Fruit fly (Drosophila melanogaster) whole organism, embryonic: ENCODE results near the gene Tim17a1.

Experiments used
- Abd-B ChIP-seq: fragments of 200-800 bp; sonication (Bioruptor generic); optimal IDR thresholded peaks from 2 replicates; lab custom pipeline; 2018; ENCODE audit warnings: missing biosample characterization, mild to moderate bottlenecking, missing genetic modification characterization, moderate library complexity
- Ada2b ChIP-seq: fragments of 200-800 bp; sonication (Bioruptor generic); IDR thresholded peaks from 2 replicates; pipeline ENCODE4 v1.3.6; 2022; ENCODE audit warnings: missing biosample characterization, missing genetic modification characterization
- CG10147 ChIP-seq: fragments of 200-800 bp; sonication (Bioruptor generic); optimal IDR thresholded peaks from 2 replicates; lab custom pipeline; 2019; ENCODE audit warnings: missing biosample characterization, mild to moderate bottlenecking, missing genetic modification characterization, moderate library complexity
- CG10462 ChIP-seq: fragments of 200-800 bp; sonication (Bioruptor generic); optimal IDR thresholded peaks from 2 replicates; lab custom pipeline; 2016; ENCODE audit warnings: missing biosample characterization, missing genetic modification characterization
- CG13775 ChIP-seq: fragments of 200-800 bp; sonication (Bioruptor generic); optimal IDR thresholded peaks from 3 replicates; lab custom pipeline; 2017; ENCODE audit warnings: missing biosample characterization, mild to moderate bottlenecking, missing genetic modification characterization
- CG15479 ChIP-seq: fragments of 200-800 bp; sonication (Bioruptor generic); optimal IDR thresholded peaks from 3 replicates; lab custom pipeline; 2019; ENCODE audit warnings: missing biosample characterization, mild to moderate bottlenecking, missing genetic modification characterization, moderate library complexity
- CG15696 ChIP-seq: fragments of 200-800 bp; sonication (Bioruptor generic); optimal IDR thresholded peaks from 2 replicates; lab custom pipeline; 2019; ENCODE audit warnings: missing biosample characterization, mild to moderate bottlenecking, missing genetic modification characterization, moderate library complexity
- CG17186 ChIP-seq: fragments of 200-800 bp; sonication (Bioruptor generic); optimal IDR thresholded peaks from 3 replicates; lab custom pipeline; 2017; ENCODE audit warnings: missing biosample characterization, missing genetic modification reagents, missing genetic modification characterization
- CG18476 ChIP-seq: fragments of 200-800 bp; sonication (Bioruptor generic); optimal IDR thresholded peaks from 2 replicates; lab custom pipeline; 2016; ENCODE audit warnings: missing biosample characterization, mild to moderate bottlenecking, missing genetic modification characterization
- CG18764 ChIP-seq: fragments of 200-800 bp; sonication (Bioruptor generic); optimal IDR thresholded peaks from 3 replicates; lab custom pipeline; 2016; ENCODE audit warnings: missing biosample characterization, missing genetic modification characterization
- CG2202 ChIP-seq: fragments of 200-800 bp; sonication (Bioruptor generic); optimal IDR thresholded peaks from 2 replicates; lab custom pipeline; 2018; ENCODE audit warnings: missing biosample characterization, mild to moderate bottlenecking, missing genetic modification characterization
- CG30020 ChIP-seq: fragments of 200-800 bp; optimal IDR thresholded peaks from 2 replicates; lab custom pipeline; 2019; ENCODE audit warnings: missing biosample characterization, mild to moderate bottlenecking, missing genetic modification characterization, moderate library complexity
- CG4404 ChIP-seq: fragments of 200-800 bp; sonication (Bioruptor generic); IDR thresholded peaks from 2 replicates; pipeline ENCODE4 v1.3.6; 2022; ENCODE audit warnings: missing biosample characterization, missing genetic modification characterization
- D ChIP-seq, 2 experiments: fragments of 200-800 bp in 1 of 2; fragments of >200 bp in 1 of 2; sonication (Bioruptor generic) in 1 of 2; optimal IDR thresholded peaks; 2 replicates in 1 of 2; 3 replicates in 1 of 2; lab custom pipeline; 2017; ENCODE audit warnings: mild to moderate bottlenecking in 1 of 2, missing biosample characterization in 1 of 2, missing genetic modification characterization in 1 of 2, missing genetic modification reagents in 1 of 2
- Drgx ChIP-seq: fragments of 200-800 bp; sonication (Bioruptor generic); IDR thresholded peaks from 2 replicates; pipeline ENCODE4 v1.3.6; 2022; ENCODE audit warnings: missing biosample characterization, missing genetic modification characterization
- E2f1 ChIP-seq: fragments of 200-800 bp; sonication (Bioruptor generic); IDR thresholded peaks from 2 replicates; pipeline ENCODE4 v1.3.6; 2022; ENCODE audit warnings: missing biosample characterization, missing genetic modification characterization
- E2f2 ChIP-seq: fragments of 200-800 bp; sonication (Bioruptor generic); IDR thresholded peaks from 2 replicates; pipeline ENCODE4 v1.3.6; 2022; ENCODE audit warnings: missing biosample characterization, missing genetic modification characterization
- GATAe ChIP-seq: fragments of 200-800 bp; sonication (Bioruptor generic); conservative IDR thresholded peaks from 2 replicates; pipeline ENCODE4 v1.3.6; 2022; ENCODE audit warnings: missing biosample characterization, missing genetic modification characterization
- HLH3B ChIP-seq: fragments of 200-800 bp; sonication (Bioruptor generic); IDR thresholded peaks from 2 replicates; pipeline ENCODE4 v1.3.6; 2022; ENCODE audit warnings: missing biosample characterization, missing genetic modification characterization
- HmgD ChIP-seq: fragments of 200-800 bp; sonication (Bioruptor generic); optimal IDR thresholded peaks from 3 replicates; lab custom pipeline; 2016; ENCODE audit warnings: missing biosample characterization, missing genetic modification characterization
- Hsf ChIP-seq: fragments of 200-800 bp; sonication (Bioruptor generic); optimal IDR thresholded peaks from 3 replicates; lab custom pipeline; 2016; ENCODE audit warnings: missing biosample characterization, missing genetic modification characterization
- Lhr ChIP-seq: fragments of 200-800 bp; sonication (Bioruptor generic); optimal IDR thresholded peaks from 3 replicates; lab custom pipeline; 2017; ENCODE audit warnings: mild to moderate bottlenecking, missing biosample characterization, missing genetic modification reagents, missing genetic modification characterization
- Oli ChIP-seq: fragments of 200-800 bp; sonication (Bioruptor generic); optimal IDR thresholded peaks from 2 replicates; lab custom pipeline; 2018; ENCODE audit warnings: missing biosample characterization, mild to moderate bottlenecking, missing genetic modification characterization, moderate library complexity
- Rfx ChIP-seq: fragments of 200-800 bp; sonication (Bioruptor generic); IDR thresholded peaks from 2 replicates; pipeline ENCODE4 v1.3.6; 2022; ENCODE audit warnings: missing biosample characterization, missing genetic modification characterization
- ac ChIP-seq: fragments of 200-800 bp; sonication (Bioruptor generic); optimal IDR thresholded peaks from 3 replicates; lab custom pipeline; 2017; ENCODE audit warnings: missing biosample characterization, mild to moderate bottlenecking, missing genetic modification characterization
- ash1 ChIP-seq: fragments of 200-800 bp; sonication (Bioruptor generic); optimal IDR thresholded peaks from 2 replicates; lab custom pipeline; 2018; ENCODE audit warnings: missing biosample characterization, mild to moderate bottlenecking, missing genetic modification characterization
- bowl ChIP-seq: fragments of 200-800 bp; sonication (Bioruptor generic); IDR thresholded peaks from 2 replicates; pipeline ENCODE4 v1.3.6; 2022; ENCODE audit warnings: missing biosample characterization, missing genetic modification characterization
- br ChIP-seq: fragments of >200 bp; optimal IDR thresholded peaks from 2 replicates; lab custom pipeline; 2017
- chif ChIP-seq, 2 experiments: fragments of 200-800 bp; sonication (Bioruptor generic); optimal IDR thresholded peaks; 3 replicates each; lab custom pipeline; 2016; ENCODE audit warnings: missing biosample characterization in 2 of 2, missing genetic modification characterization in 2 of 2
- emc ChIP-seq: fragments of 200-800 bp; sonication (Bioruptor generic); optimal IDR thresholded peaks from 2 replicates; lab custom pipeline; 2016; ENCODE audit warnings: missing biosample characterization, missing genetic modification characterization
- exex ChIP-seq: fragments of 200-800 bp; sonication (Bioruptor generic); optimal IDR thresholded peaks from 4 replicates; lab custom pipeline; 2018; ENCODE audit warnings: missing biosample characterization, mild to moderate bottlenecking, missing genetic modification characterization, moderate library complexity
- fd102C ChIP-seq: fragments of 200-800 bp; sonication (Bioruptor generic); optimal IDR thresholded peaks from 2 replicates; lab custom pipeline; 2018; ENCODE audit warnings: missing biosample characterization, mild to moderate bottlenecking, missing genetic modification characterization, moderate library complexity
- grn ChIP-seq: fragments of 200-800 bp; sonication (Bioruptor generic); optimal IDR thresholded peaks from 3 replicates; lab custom pipeline; 2017; ENCODE audit warnings: missing biosample characterization, missing genetic modification characterization
- gsb ChIP-seq: fragments of 200-800 bp; sonication (Bioruptor generic); IDR thresholded peaks from 2 replicates; pipeline ENCODE4 v1.3.6; 2022; ENCODE audit warnings: missing biosample characterization, missing genetic modification characterization
- jing ChIP-seq: fragments of 200-800 bp; sonication (Bioruptor generic); optimal IDR thresholded peaks from 2 replicates; lab custom pipeline; 2018; ENCODE audit warnings: missing biosample characterization, mild to moderate bottlenecking, missing genetic modification characterization
- nerfin-2 ChIP-seq: fragments of 200-800 bp; sonication (Bioruptor generic); IDR thresholded peaks from 2 replicates; pipeline ENCODE4 v1.3.6; 2022; ENCODE audit warnings: missing biosample characterization, missing genetic modification characterization; ENCODE audit not compliant: partially characterized antibody
- org-1 ChIP-seq: fragments of 200-800 bp; sonication (Bioruptor generic); optimal IDR thresholded peaks from 2 replicates; lab custom pipeline; 2017; ENCODE audit warnings: missing biosample characterization, missing genetic modification characterization
- pros ChIP-seq: fragments of 200-800 bp; sonication (Bioruptor generic); optimal IDR thresholded peaks from 3 replicates; lab custom pipeline; 2019; ENCODE audit warnings: missing biosample characterization, mild to moderate bottlenecking, missing genetic modification characterization, moderate library complexity
- run ChIP-seq: fragments of 200-800 bp; sonication (Bioruptor generic); optimal IDR thresholded peaks from 3 replicates; lab custom pipeline; 2018; ENCODE audit warnings: missing biosample characterization, mild to moderate bottlenecking, missing genetic modification characterization
- shn ChIP-seq: fragments of 200-800 bp; sonication (Bioruptor generic); optimal IDR thresholded peaks from 3 replicates; lab custom pipeline; 2016; ENCODE audit warnings: missing biosample characterization, missing genetic modification characterization
- ssp ChIP-seq: fragments of 200-800 bp; sonication (Bioruptor generic); IDR thresholded peaks from 2 replicates; pipeline ENCODE4 v1.3.6; 2022; ENCODE audit warnings: missing biosample characterization, missing genetic modification characterization
- sug ChIP-seq: fragments of 200-800 bp; optimal IDR thresholded peaks from 2 replicates; lab custom pipeline; 2019; ENCODE audit warnings: missing biosample characterization, mild to moderate bottlenecking, missing genetic modification characterization, moderate library complexity
- zen ChIP-seq: fragments of 200-800 bp; sonication (Bioruptor generic); optimal IDR thresholded peaks from 3 replicates; lab custom pipeline; 2018; ENCODE audit warnings: missing biosample characterization, mild to moderate bottlenecking, missing genetic modification characterization, moderate library complexity

The Tim17a1 gene

DNA sequence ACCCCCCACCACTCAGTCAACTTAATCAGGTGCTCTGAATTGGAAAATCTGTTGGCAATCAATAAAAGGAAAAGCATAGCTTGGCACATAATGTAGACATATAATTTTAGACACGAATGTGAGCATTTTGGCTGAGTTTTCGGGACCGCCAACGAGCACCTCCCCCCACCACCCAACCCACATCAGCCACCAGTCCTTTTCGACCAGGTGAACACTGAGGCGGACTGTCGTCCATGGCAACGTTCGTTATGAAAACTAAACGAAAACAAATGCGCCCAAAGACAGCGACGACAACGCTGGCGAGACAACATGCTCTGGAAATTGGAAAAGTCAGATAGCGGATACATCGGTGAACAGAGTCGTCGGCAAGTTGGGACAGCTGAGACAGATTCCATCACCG, 18.6 kb upstream of the Tim17a1 start, which contains the start of gene GstD11:
TSS of gene GstD11 (plus strand) at position 301 of the 400 bp plus-strand sequence.
- TF ChIP-seq CG2202 (tag; lab: Kevin White, UChicago) (no peak), chif (GFP tag; optimal IDR thresholded peaks at IDR 0.05; lab: Kevin White, UChicago) (no peak), CG13775 (GFP tag; lab: Kevin White, UChicago) (no peak), ac (GFP tag; lab: Kevin White, UChicago) (no peak)

DNA sequence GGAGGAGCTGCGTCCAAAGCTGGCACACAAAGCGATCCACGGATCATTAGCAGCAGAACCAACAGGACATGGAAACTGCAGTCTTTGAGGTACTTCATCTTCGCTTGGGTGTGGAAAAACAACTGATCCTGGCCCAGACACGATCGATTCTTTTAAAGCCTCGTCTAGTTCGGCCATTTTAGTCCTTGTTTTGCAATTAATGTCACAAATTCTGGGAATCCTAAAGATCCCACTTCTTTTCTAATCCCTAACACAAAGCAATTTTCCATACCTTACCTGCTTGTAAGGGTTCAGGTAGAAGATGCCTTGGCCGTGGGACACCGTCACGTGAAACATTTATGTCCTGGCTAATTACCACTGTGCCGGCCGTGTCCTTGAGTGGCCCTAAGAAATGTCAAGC, 18.1 kb upstream of the Tim17a1 start, which contains the start of gene CG10035:
TSS of gene CG10035 (minus strand) at position 129 of the 400 bp plus-strand sequence.
- TF ChIP-seq CG10147 (GFP tag; lab: Kevin White, UChicago) (no peak), pros (GFP tag; lab: Kevin White, UChicago) (peak; percentile 12), zen (tag; lab: Kevin White, UChicago) (peak; percentile 98), D (optimal IDR thresholded peaks at IDR 0.05; lab: Kevin White, UChicago) (peak; percentile 55), D (GFP tag; optimal IDR thresholded peaks at IDR 0.05; lab: Kevin White, UChicago) (no peak), CG15479 (GFP tag; lab: Kevin White, UChicago) (peak; percentile 20)

DNA sequence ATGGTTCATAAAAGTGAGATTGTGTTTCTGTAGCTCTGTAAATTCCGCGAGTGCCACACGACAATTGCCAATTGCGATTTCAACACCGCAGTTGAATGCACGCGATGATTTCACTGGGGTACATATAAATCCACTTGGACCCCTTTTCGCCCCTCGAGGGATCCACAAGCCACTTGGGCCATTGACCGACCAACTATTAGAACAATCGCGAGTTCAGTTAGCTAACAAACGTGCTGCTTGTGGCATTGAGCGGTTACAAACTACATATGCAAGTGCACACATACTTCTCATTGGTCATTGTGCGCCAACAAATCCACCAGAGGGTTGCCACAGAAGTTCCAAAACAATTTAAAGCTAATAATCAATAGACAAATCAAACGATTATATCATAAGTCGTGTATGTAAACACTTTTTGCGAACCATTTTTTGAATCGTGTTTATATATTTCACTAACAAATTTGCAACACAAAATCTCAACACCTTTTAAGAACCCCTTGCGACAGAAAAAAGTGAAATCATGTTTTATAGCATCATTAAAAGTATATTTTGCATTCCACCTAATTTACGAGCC, 16.7 kb upstream of the Tim17a1 start:
- peak; percentile 79 for TF ChIP-seq CG18476 (GFP tag; lab: Kevin White, UChicago)
- no peak for TF ChIP-seq CG30020
- TF ChIP-seq Rfx (GFP tag; lab: Robert Waterston, UW) = no peak
- peak; percentile 55 for TF ChIP-seq Drgx (GFP tag; lab: Robert Waterston, UW)
- no peak for TF ChIP-seq org-1 (GFP tag; lab: Kevin White, UChicago)
- no peak for TF ChIP-seq jing (GFP tag; lab: Kevin White, UChicago)
- no peak for TF ChIP-seq fd102C
- TF ChIP-seq shn (GFP tag; lab: Kevin White, UChicago) = no peak
- no peak for TF ChIP-seq Ada2b (GFP tag; lab: Robert Waterston, UW)
- no peak for TF ChIP-seq gsb
- TF ChIP-seq nerfin-2 = no peak

DNA sequence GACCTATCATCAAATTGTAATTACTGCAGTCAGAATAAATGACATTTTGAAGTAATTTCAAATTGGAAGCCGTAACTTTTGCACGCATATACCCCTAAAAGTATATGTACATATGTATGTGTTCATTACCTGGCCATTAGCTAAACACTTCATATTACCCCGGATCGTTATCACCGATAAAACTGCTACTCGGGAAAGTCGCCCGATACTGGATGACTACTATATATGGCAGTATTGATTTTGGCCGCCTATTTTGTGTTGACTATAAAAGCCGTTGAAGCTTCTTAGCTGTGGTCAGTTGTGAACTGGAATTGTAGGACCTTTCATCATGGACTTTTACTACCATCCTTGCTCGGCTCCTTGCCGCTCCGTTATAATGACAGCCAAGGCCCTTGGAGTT, 15.2 kb upstream of the Tim17a1 start, which contains the start of gene GstD8:
TSS of gene GstD8 (plus strand) at position 301 of the 400 bp plus-strand sequence.
- TF ChIP-seq emc (no peak), zen (tag; lab: Kevin White, UChicago) (peak; percentile 56)

DNA sequence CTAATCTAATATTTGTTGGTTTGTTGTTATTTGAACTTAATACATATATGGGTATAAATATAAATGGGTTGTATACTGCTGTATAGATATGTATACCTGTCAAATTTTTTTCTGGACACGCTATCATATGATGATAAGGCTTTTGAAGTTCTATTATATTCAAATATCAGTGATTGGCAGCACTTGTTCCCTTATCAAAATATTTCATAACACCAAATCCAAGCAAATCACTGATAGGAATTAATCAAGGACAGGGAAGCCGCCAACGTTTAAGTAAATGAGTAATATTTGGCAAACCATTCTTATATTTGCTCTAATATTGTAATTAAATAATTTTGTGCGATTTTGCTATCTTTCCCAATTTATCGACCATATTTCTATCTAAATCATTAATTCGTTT, 14.8 kb upstream of the Tim17a1 start:
- TF ChIP-seq Hsf (GFP tag; lab: Kevin White, UChicago) (no peak), E2f2 (GFP tag; lab: Robert Waterston, UW) (no peak), GATAe (GFP tag; lab: Robert Waterston, UW) (no peak), HLH3B (GFP tag; lab: Robert Waterston, UW) (no peak), Abd-B (GFP tag; lab: Kevin White, UChicago) (no peak), Drgx (GFP tag; lab: Robert Waterston, UW) (no peak), CG4404 (GFP tag; lab: Robert Waterston, UW) (no peak), CG2202 (tag; lab: Kevin White, UChicago) (no peak), sug (peak; percentile 23), E2f1 (GFP tag; lab: Robert Waterston, UW) (no peak), run (tag; lab: Kevin White, UChicago) (no peak), CG18764 (GFP tag; lab: Kevin White, UChicago) (no peak), ssp (GFP tag; lab: Robert Waterston, UW) (no peak), br (lab: Kevin White, UChicago) (no peak), ash1 (no peak), CG17186 (GFP tag; lab: Kevin White, UChicago) (no peak), CG15696 (no peak), HmgD (GFP tag; lab: Kevin White, UChicago) (no peak), exex (tag; lab: Kevin White, UChicago) (peak; percentile 79), Oli (no peak), grn (GFP tag; lab: Kevin White, UChicago) (peak; percentile 9), bowl (no peak), CG10462 (GFP tag; lab: Kevin White, UChicago) (no peak), Lhr (GFP tag; lab: Kevin White, UChicago) (no peak)
